Worm (Caenorhabditis elegans): ENCODE results near the gene pat-4.
A peak's percentile ranks its signal among the peaks of the same experiment; 100 is the strongest.
"Not testable (repeated sequence)": the region's sequence is repeated elsewhere in the genome, so short reads cannot be mapped to it uniquely, and the experiment has no call there.

The pat-4 gene

DNA sequence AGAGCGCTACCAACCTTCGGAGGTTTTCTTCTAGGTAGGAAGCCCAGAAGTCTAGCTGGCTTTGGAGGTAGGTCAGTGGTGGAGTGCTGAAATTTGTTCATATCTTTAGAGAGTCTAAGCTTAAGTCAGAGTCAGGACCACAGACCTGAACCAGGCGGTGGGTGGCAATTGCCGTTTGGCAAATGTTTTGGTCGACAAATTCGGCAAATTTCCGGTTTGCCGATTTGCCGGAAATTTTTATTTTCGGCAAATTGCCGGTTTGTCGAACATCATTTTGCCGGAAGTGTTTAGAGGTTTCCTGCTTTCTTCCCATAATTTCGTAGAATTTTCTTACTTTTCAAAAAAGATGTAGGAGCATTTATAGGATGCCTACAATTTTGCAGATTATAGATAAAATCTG, 4.2 kb upstream of the pat-4 start, which contains the start of gene C29F9.9:
Gene C29F9.9, minus strand, starts transcription at position 101 of the 400 bp plus-strand sequence.
- TF ChIP-seq aha-1 (tag); dmd-8 (GFP tag; IDR thresholded peaks at IDR 0.05); nhr-111 (GFP tag; optimal IDR thresholded peaks at IDR 0.05): not testable (repeated sequence)

DNA sequence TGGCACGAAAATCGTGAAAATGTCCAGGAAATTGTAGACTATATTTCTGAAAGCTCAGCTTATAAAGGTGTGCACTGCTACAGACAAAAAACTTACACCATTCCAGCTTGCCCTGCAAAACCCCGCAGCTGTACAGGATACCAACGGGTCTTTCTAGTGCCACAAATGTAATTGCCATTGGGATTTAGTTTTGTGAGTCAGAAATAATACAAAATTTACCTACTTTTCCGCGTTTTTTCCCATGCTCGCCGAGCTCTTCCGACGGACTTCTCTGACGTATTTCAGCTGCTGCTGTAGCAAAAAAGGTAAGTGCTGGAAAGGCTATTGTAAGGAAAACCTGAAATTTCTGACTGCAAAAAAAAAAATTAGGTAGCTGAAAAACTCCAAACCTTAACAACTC, 2.4 kb upstream of the pat-4 start, which contains the start of gene C29F9.8:
Gene C29F9.8, minus strand, starts transcription at position 101 of the 400 bp plus-strand sequence.
- not testable (repeated sequence) for TF ChIP-seq T26A8.4 (GFP tag; IDR thresholded peaks at IDR 0.05); arid-1 (GFP tag; conservative IDR thresholded peaks at IDR 0.05); ZK546.5 (tag; optimal IDR thresholded peaks at IDR 0.05)

DNA sequence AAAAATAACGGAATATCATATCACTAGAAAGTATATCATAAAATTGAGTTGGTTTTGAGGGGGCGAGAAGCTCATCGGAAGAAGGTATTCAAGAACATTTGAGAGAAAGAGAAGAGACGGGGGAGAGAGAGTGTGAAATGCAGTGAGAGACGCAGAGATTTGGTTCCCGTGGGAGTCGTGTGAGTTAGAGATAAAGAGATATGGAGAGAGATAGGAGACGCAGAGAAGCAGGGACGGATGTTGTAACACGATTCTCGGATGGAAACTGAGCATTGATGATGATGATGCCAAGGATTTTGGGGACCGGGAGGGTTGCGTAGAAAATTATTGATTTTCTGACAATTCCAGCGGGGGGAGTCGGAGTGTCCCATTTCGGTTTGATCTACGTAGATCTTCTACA, 1.6 kb upstream of the pat-4 start:
- TF ChIP-seq hlh-30 (tag; optimal IDR thresholded peaks at IDR 0.05; ENCODE audit: insufficient read depth) (peak; percentile 40), ceh-20 (GFP tag; IDR thresholded peaks at IDR 0.05) (no peak), mes-2 (tag; optimal IDR thresholded peaks at IDR 0.05; ENCODE audit: poor library complexity, severe bottlenecking) (peak; percentile 41), ceh-62 (tag; optimal IDR thresholded peaks at IDR 0.05) (no peak), R02D3.7 (tag; optimal IDR thresholded peaks at IDR 0.05) (no peak), hmg-1.1 (GFP tag; IDR thresholded peaks at IDR 0.05) (peak; percentile 51; the same call in 1 of the 2 replicates), ctbp-1 (GFP tag; IDR thresholded peaks at IDR 0.05) (no peak), lsy-2 (tag; optimal IDR thresholded peaks at IDR 0.05) (peak in 1 of 2 experiments; percentile 16), spr-3 (GFP tag; optimal IDR thresholded peaks at IDR 0.05) (no peak), nhr-111 (GFP tag; optimal IDR thresholded peaks at IDR 0.05) (no peak), gei-8 (GFP tag; optimal IDR thresholded peaks at IDR 0.05) (peak; percentile 10), ztf-11 (tag; optimal IDR thresholded peaks at IDR 0.05) (no peak), hlh-11 (tag; optimal IDR thresholded peaks at IDR 0.05) (peak; percentile 26), nhr-11 (tag; optimal IDR thresholded peaks at IDR 0.05) (peak; percentile 8), zag-1 (tag; optimal IDR thresholded peaks at IDR 0.05) (no peak), fkh-10 (GFP tag; optimal IDR thresholded peaks at IDR 0.05) (no peak), nhr-42 (GFP tag; IDR thresholded peaks at IDR 0.05) (0 out of 2 replicates have a peak, but pooled peaks have one; percentile 29)

DNA sequence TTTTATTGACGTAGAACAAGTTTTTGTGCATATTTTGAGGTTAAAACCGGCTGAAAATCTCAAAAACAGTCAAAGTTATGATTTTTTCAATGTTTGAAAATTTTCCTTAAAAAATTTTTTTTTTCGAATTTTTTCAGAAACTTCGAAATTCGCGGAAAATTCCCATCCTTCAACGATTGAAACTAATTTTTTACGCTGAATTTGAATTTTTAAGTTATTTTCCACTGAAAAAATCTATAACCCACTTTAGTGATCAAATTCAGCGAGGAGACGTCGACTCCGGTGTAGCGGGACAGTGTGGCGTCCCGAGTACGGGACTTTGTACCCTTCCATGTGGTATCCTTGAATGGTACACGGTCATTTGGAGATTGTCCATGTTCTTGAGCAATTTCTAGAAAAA, 2.4 kb downstream of the pat-4 start:
- TF ChIP-seq unc-39 (tag; optimal IDR thresholded peaks at IDR 0.05): no peak
- no peak for TF ChIP-seq nhr-41 (GFP tag; IDR thresholded peaks at IDR 0.05)
- TF ChIP-seq ceh-44 (GFP tag; IDR thresholded peaks at IDR 0.05): no peak
- TF ChIP-seq nhr-102 (tag; optimal IDR thresholded peaks at IDR 0.05): no peak
- TF ChIP-seq Y105C5A.15 (GFP tag; IDR thresholded peaks at IDR 0.05): no peak
- no peak for TF ChIP-seq dmd-6 (GFP tag; IDR thresholded peaks at IDR 0.05)
- no peak for TF ChIP-seq F37D6.2 (tag; optimal IDR thresholded peaks at IDR 0.05)

DNA sequence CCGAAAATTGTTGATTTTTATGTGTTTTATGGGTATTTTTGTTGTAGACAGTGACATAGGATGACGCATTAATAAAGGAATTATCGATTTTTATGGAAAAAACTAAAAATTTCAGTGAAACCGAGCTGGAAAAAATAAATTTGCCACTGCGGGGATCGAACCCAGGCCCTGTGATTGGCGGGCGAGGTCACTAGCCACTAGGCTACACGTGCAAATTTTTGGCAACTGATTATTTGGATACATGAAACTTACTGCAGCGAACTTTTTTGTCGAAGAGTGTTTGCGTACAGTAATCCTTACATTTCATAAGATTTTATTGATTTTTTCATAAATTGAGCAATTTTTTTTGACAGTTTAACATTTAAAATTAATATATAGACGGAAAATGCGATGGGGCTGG, 5.5 kb downstream of the pat-4 start:
- TF ChIP-seq pqm-1 (tag; optimal IDR thresholded peaks at IDR 0.05) (no peak), lsy-2 (tag; optimal IDR thresholded peaks at IDR 0.05) (peak in 1 of 2 experiments; percentile 68), spr-3 (GFP tag; optimal IDR thresholded peaks at IDR 0.05) (peak; percentile 52), snpc-1.2 (GFP tag; IDR thresholded peaks at IDR 0.05) (peak; percentile 71), rbr-2 (tag; optimal IDR thresholded peaks at IDR 0.05) (peak; percentile 12), F44E2.7 (GFP tag; IDR thresholded peaks at IDR 0.05) (peak; percentile 82; the same call in 1 of the 2 replicates), nhr-28 (tag; optimal IDR thresholded peaks at IDR 0.05) (no peak), dmd-6 (GFP tag; IDR thresholded peaks at IDR 0.05) (peak; percentile 40), mes-2 (tag; optimal IDR thresholded peaks at IDR 0.05; ENCODE audit: poor library complexity, severe bottlenecking) (peak; percentile 72), arid-1 (GFP tag; conservative IDR thresholded peaks at IDR 0.05) (peak; percentile 81), dmd-8 (GFP tag; IDR thresholded peaks at IDR 0.05) (peak; percentile 80), nhr-102 (tag; optimal IDR thresholded peaks at IDR 0.05) (peak; percentile 52), lin-1 (GFP tag; IDR thresholded peaks at IDR 0.05) (peak; percentile 47; the same call in 1 of the 2 replicates), dpl-1 (GFP tag; optimal IDR thresholded peaks at IDR 0.05) (peak; percentile 30), gei-8 (GFP tag; optimal IDR thresholded peaks at IDR 0.05) (peak; percentile 56), lir-3 (tag; optimal IDR thresholded peaks at IDR 0.05) (peak; percentile 39), egl-27 (tag; optimal IDR thresholded peaks at IDR 0.05) (no peak), T20F7.1 (GFP tag; optimal IDR thresholded peaks at IDR 0.05) (peak; percentile 83), ceh-28 (tag; optimal IDR thresholded peaks at IDR 0.05) (peak; percentile 24), Y48G9A.11 (GFP tag; IDR thresholded peaks at IDR 0.05) (peak; percentile 93), ama-1 (optimal IDR thresholded peaks at IDR 0.05) (peak; percentile 89), nhr-111 (GFP tag; optimal IDR thresholded peaks at IDR 0.05) (no peak), F26F4.8 (GFP tag; conservative IDR thresholded peaks at IDR 0.05) (peak; percentile 66; the same call in 1 of the 2 replicates), vab-7 (GFP tag; IDR thresholded peaks at IDR 0.05) (peak; percentile 61; the same call in 1 of the 2 replicates)

Data from whole organism, L4 larva.